Worm (Caenorhabditis elegans) whole organism, L1 larva: Measurements from ENCODE around the gene clec-55.
"Not testable (repeated sequence)": the region's sequence is repeated elsewhere in the genome, so short reads cannot be mapped to it uniquely, and the experiment has no call there.

Experiments used
- ces-1 ChIP-seq: fragments of 150-350 bp; optimal IDR thresholded peaks from 2 replicates; lab custom pipeline; 2014; ENCODE audit warnings: missing biosample characterization, missing genetic modification reagents, missing genetic modification characterization
- isw-1 ChIP-seq: fragments of 200-800 bp; sonication (Bioruptor generic); IDR thresholded peaks from 2 replicates; pipeline ENCODE4 v1.3.6; 2022; ENCODE audit warnings: missing genetic modification characterization, missing compliant biosample characterization
- lin-39 ChIP-seq: fragments of 150-350 bp; optimal IDR thresholded peaks from 2 replicates; lab custom pipeline; 2014; ENCODE audit warnings: missing biosample characterization, missing genetic modification reagents, missing genetic modification characterization
- sup-37 ChIP-seq: fragments of 200-800 bp; sonication (Bioruptor generic); optimal IDR thresholded peaks from 2 replicates; lab custom pipeline; 2018; ENCODE audit warnings: mild to moderate bottlenecking, missing genetic modification characterization, missing compliant biosample characterization
- unc-62 ChIP-seq: fragments of 150-350 bp; optimal IDR thresholded peaks from 2 replicates; lab custom pipeline; 2014; ENCODE audit warnings: missing biosample characterization, missing genetic modification reagents, missing genetic modification characterization
- ztf-4 ChIP-seq: fragments of 150-350 bp; optimal IDR thresholded peaks from 2 replicates; lab custom pipeline; 2014; ENCODE audit warnings: missing biosample characterization, missing genetic modification characterization

DNA sequence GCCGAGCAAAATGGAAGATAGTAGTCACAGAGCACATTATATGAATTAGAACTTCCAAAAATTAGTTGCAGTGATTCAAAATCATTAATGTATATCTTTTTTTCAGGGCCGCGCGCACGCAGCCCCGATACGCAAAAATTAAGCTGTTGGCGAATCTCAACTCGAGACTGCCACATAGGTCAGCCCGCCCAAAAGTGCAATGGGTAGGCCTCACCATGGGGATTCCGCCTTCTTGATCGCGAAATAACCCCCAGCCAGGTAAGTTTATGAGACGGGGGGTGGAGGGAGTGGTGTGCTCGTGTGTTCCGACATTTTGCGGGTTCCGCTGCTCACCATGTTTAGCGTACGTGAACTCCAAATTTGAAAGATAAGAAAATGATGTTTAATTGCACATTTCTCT, 16.0 kb upstream of the clec-55 start, which contains the start of gene F08H9.3:
- not testable (repeated sequence) for TF ChIP-seq unc-62 (GFP tag; lab: Kevin White, UChicago); ztf-4 (tag; lab: Kevin White, UChicago); sup-37 (GFP tag; lab: Kevin White, UChicago); isw-1 (GFP tag; lab: Robert Waterston, UW); ces-1 (GFP tag; lab: Kevin White, UChicago); lin-39
